Fruit fly (Drosophila melanogaster) whole organism, embryonic: ENCODE measurements around the gene MBD-like.

Experiments
- CG10147 ChIP-seq: fragments of 200-800 bp; sonication (Bioruptor generic); optimal IDR thresholded peaks from 2 replicates; lab custom pipeline; 2019; ENCODE audit warnings: missing biosample characterization, mild to moderate bottlenecking, missing genetic modification characterization, moderate library complexity
- CG10959 ChIP-seq: fragments of 200-800 bp; sonication (Bioruptor generic); IDR thresholded peaks from 2 replicates; pipeline ENCODE4 v1.3.6; 2022; ENCODE audit warnings: missing biosample characterization, missing genetic modification characterization
- CG11093 ChIP-seq: fragments of 200-800 bp; sonication (Bioruptor generic); IDR thresholded peaks from 3 replicates; pipeline ENCODE4 v1.3.6; 2022; ENCODE audit warnings: missing biosample characterization, missing genetic modification characterization
- CG11696 ChIP-seq: fragments of 200-800 bp; sonication (Bioruptor generic); IDR thresholded peaks from 2 replicates; pipeline ENCODE4 v1.3.6; 2022; ENCODE audit warnings: missing biosample characterization, missing genetic modification characterization
- CG13287 ChIP-seq: fragments of 200-800 bp; sonication (Bioruptor generic); IDR thresholded peaks from 2 replicates; pipeline ENCODE4 v1.3.6; 2022; ENCODE audit warnings: missing biosample characterization, missing genetic modification characterization; ENCODE audit not compliant: partially characterized antibody
- CG13894 ChIP-seq: fragments of 200-800 bp; sonication (Bioruptor generic); optimal IDR thresholded peaks from 3 replicates; lab custom pipeline; 2018; ENCODE audit warnings: missing biosample characterization, mild to moderate bottlenecking, missing genetic modification characterization, moderate library complexity
- CG1647 ChIP-seq: fragments of 200-800 bp; sonication (Bioruptor generic); optimal IDR thresholded peaks from 3 replicates; lab custom pipeline; 2016; ENCODE audit warnings: missing biosample characterization, missing genetic modification characterization
- CG16863 ChIP-seq: fragments of 200-800 bp; sonication (Bioruptor generic); optimal IDR thresholded peaks from 3 replicates; lab custom pipeline; 2016; ENCODE audit warnings: missing biosample characterization, missing genetic modification characterization
- CG17361 ChIP-seq: fragments of 200-800 bp; sonication (Bioruptor generic); IDR thresholded peaks from 3 replicates; pipeline ENCODE4 v1.3.6; 2022; ENCODE audit warnings: missing biosample characterization, missing genetic modification characterization
- CG18262 ChIP-seq: fragments of 200-800 bp; optimal IDR thresholded peaks from 3 replicates; lab custom pipeline; 2019; ENCODE audit warnings: missing biosample characterization, mild to moderate bottlenecking, missing genetic modification characterization, moderate library complexity
- CG18476 ChIP-seq: fragments of 200-800 bp; sonication (Bioruptor generic); optimal IDR thresholded peaks from 2 replicates; lab custom pipeline; 2016; ENCODE audit warnings: missing biosample characterization, mild to moderate bottlenecking, missing genetic modification characterization
- CG2712 ChIP-seq: fragments of 200-800 bp; optimal IDR thresholded peaks from 3 replicates; lab custom pipeline; 2019; ENCODE audit warnings: missing biosample characterization, mild to moderate bottlenecking, missing genetic modification characterization, moderate library complexity
- CG3163 ChIP-seq: fragments of 200-800 bp; sonication (Bioruptor generic); optimal IDR thresholded peaks from 3 replicates; lab custom pipeline; 2016; ENCODE audit warnings: missing biosample characterization, missing genetic modification characterization
- CG32532 ChIP-seq: fragments of 200-800 bp; sonication (Bioruptor generic); IDR thresholded peaks from 2 replicates; pipeline ENCODE4 v1.3.6; 2022; ENCODE audit warnings: missing biosample characterization, missing genetic modification characterization
- CG3726 ChIP-seq: fragments of 200-800 bp; sonication (Bioruptor generic); IDR thresholded peaks from 3 replicates; pipeline ENCODE4, ENCODE4 v1.3.6; 2022; ENCODE audit warnings: missing biosample characterization, missing genetic modification characterization
- CG3995 ChIP-seq: fragments of 200-800 bp; sonication (Bioruptor generic); optimal IDR thresholded peaks from 3 replicates; lab custom pipeline; 2016; ENCODE audit warnings: missing biosample characterization, missing genetic modification characterization
- CG4820 ChIP-seq: fragments of 200-800 bp; sonication (Bioruptor generic); optimal IDR thresholded peaks from 3 replicates; lab custom pipeline; 2016; ENCODE audit warnings: missing biosample characterization, missing genetic modification characterization
- CG5245 ChIP-seq: fragments of 200-800 bp; sonication (Bioruptor generic); optimal IDR thresholded peaks from 3 replicates; lab custom pipeline; 2016; ENCODE audit warnings: missing biosample characterization, missing genetic modification characterization
- CG5953 ChIP-seq: fragments of 200-800 bp; sonication (Bioruptor generic); IDR thresholded peaks from 2 replicates; pipeline ENCODE4 v1.3.6; 2022; ENCODE audit warnings: missing biosample characterization, missing genetic modification characterization
- CG6791 ChIP-seq: fragments of 200-800 bp; sonication (Bioruptor generic); IDR thresholded peaks from 3 replicates; pipeline ENCODE4 v1.3.6; 2022; ENCODE audit warnings: missing biosample characterization, missing genetic modification characterization; ENCODE audit not compliant: partially characterized antibody
- CG8290 ChIP-seq, 3 experiments: fragments of 200-800 bp; sonication (Bioruptor generic); optimal IDR thresholded peaks; 2 replicates each; lab custom pipeline; 2016 to 2019; ENCODE audit warnings: missing biosample characterization in 3 of 3, missing genetic modification characterization in 3 of 3, mild to moderate bottlenecking in 2 of 3, moderate library complexity in 1 of 3
- CG8924 ChIP-seq: fragments of 200-800 bp; optimal IDR thresholded peaks from 3 replicates; lab custom pipeline; 2019; ENCODE audit warnings: missing biosample characterization, mild to moderate bottlenecking, missing genetic modification characterization, moderate library complexity
- ERR ChIP-seq: fragments of 200-800 bp; sonication (Bioruptor generic); optimal IDR thresholded peaks from 2 replicates; lab custom pipeline; 2016; ENCODE audit warnings: missing biosample characterization, missing genetic modification characterization
- Elba2 ChIP-seq: fragments of 200-800 bp; sonication (Bioruptor generic); optimal IDR thresholded peaks from 3 replicates; lab custom pipeline; 2016; ENCODE audit warnings: missing biosample characterization, missing genetic modification characterization
- Fer2 ChIP-seq: fragments of 200-800 bp; sonication (Bioruptor generic); optimal IDR thresholded peaks from 2 replicates; lab custom pipeline; 2018; ENCODE audit warnings: missing biosample characterization, mild to moderate bottlenecking, missing genetic modification characterization, moderate library complexity
- GATAe ChIP-seq: fragments of 200-800 bp; sonication (Bioruptor generic); conservative IDR thresholded peaks from 2 replicates; pipeline ENCODE4 v1.3.6; 2022; ENCODE audit warnings: missing biosample characterization, missing genetic modification characterization
- H2.0 ChIP-seq: fragments of 200-800 bp; sonication (Bioruptor generic); IDR thresholded peaks from 2 replicates; pipeline ENCODE4 v1.3.6; 2022; ENCODE audit warnings: missing biosample characterization, missing genetic modification characterization
- Hand ChIP-seq: fragments of 200-800 bp; sonication (Bioruptor generic); optimal IDR thresholded peaks from 2 replicates; lab custom pipeline; 2017; ENCODE audit warnings: mild to moderate bottlenecking, missing biosample characterization, missing genetic modification reagents, missing genetic modification characterization
- Jarid2 ChIP-seq: fragments of 200-800 bp; sonication (Bioruptor generic); optimal IDR thresholded peaks from 3 replicates; lab custom pipeline; 2017; ENCODE audit warnings: mild to moderate bottlenecking, missing biosample characterization, missing genetic modification reagents, missing genetic modification characterization
- Lim3 ChIP-seq: fragments of 200-800 bp; sonication (Bioruptor generic); IDR thresholded peaks from 2 replicates; pipeline ENCODE4 v1.3.6; 2022; ENCODE audit warnings: missing biosample characterization, missing genetic modification characterization
- NK7.1 ChIP-seq: fragments of 200-800 bp; sonication (Bioruptor generic); optimal IDR thresholded peaks from 3 replicates; lab custom pipeline; 2016; ENCODE audit warnings: missing biosample characterization, missing genetic modification characterization
- Ptx1 ChIP-seq: fragments of 200-800 bp; sonication (Bioruptor generic); IDR thresholded peaks from 2 replicates; pipeline ENCODE4 v1.3.6; 2022; ENCODE audit warnings: missing biosample characterization, missing genetic modification characterization
- ap ChIP-seq: fragments of 200-800 bp; sonication (Bioruptor generic); IDR thresholded peaks from 2 replicates; pipeline ENCODE4 v1.3.6; 2022; ENCODE audit warnings: missing biosample characterization, missing genetic modification characterization
- bowl ChIP-seq: fragments of 200-800 bp; sonication (Bioruptor generic); IDR thresholded peaks from 2 replicates; pipeline ENCODE4 v1.3.6; 2022; ENCODE audit warnings: missing biosample characterization, missing genetic modification characterization
- br ChIP-seq: fragments of >200 bp; optimal IDR thresholded peaks from 2 replicates; lab custom pipeline; 2017
- bsh ChIP-seq, 2 experiments: fragments of 200-800 bp; sonication (Bioruptor generic); optimal IDR thresholded peaks; 2 replicates each; lab custom pipeline; 2017 to 2018; ENCODE audit warnings: mild to moderate bottlenecking in 2 of 2, missing biosample characterization in 2 of 2, missing genetic modification characterization in 2 of 2, moderate library complexity in 1 of 2
- cas ChIP-seq: fragments of 200-800 bp; sonication (Bioruptor generic); IDR thresholded peaks from 2 replicates; pipeline ENCODE4 v1.3.6; 2022; ENCODE audit warnings: missing biosample characterization, missing genetic modification characterization
- caup ChIP-seq: fragments of 200-800 bp; sonication (Bioruptor generic); optimal IDR thresholded peaks from 3 replicates; lab custom pipeline; 2017; ENCODE audit warnings: missing biosample characterization, mild to moderate bottlenecking, missing genetic modification characterization, moderate library complexity; ENCODE audit not compliant: severe bottlenecking
- dati ChIP-seq: fragments of 200-800 bp; sonication (Bioruptor generic); IDR thresholded peaks from 2 replicates; pipeline ENCODE4 v1.3.6; 2022; ENCODE audit warnings: missing biosample characterization, missing genetic modification characterization
- ems ChIP-seq: fragments of 200-800 bp; sonication (Bioruptor generic); optimal IDR thresholded peaks from 3 replicates; lab custom pipeline; 2016; ENCODE audit warnings: missing biosample characterization, missing genetic modification characterization
- exex ChIP-seq: fragments of 200-800 bp; sonication (Bioruptor generic); optimal IDR thresholded peaks from 4 replicates; lab custom pipeline; 2018; ENCODE audit warnings: missing biosample characterization, mild to moderate bottlenecking, missing genetic modification characterization, moderate library complexity
- ham ChIP-seq: fragments of 200-800 bp; sonication (Bioruptor generic); IDR thresholded peaks from 2 replicates; pipeline ENCODE4 v1.3.6; 2022; ENCODE audit warnings: missing biosample characterization, missing genetic modification characterization
- knrl ChIP-seq: fragments of 200-800 bp; sonication (Bioruptor generic); IDR thresholded peaks from 3 replicates; pipeline ENCODE4 v1.3.6; 2022; ENCODE audit warnings: missing biosample characterization, missing genetic modification characterization; ENCODE audit not compliant: partially characterized antibody
- nerfin-1 ChIP-seq: fragments of 200-800 bp; sonication (Bioruptor generic); optimal IDR thresholded peaks from 3 replicates; lab custom pipeline; 2019; ENCODE audit warnings: missing biosample characterization, mild to moderate bottlenecking, missing genetic modification characterization, moderate library complexity
- repo ChIP-seq: fragments of 200-800 bp; sonication (Bioruptor generic); optimal IDR thresholded peaks from 2 replicates; lab custom pipeline; 2016; ENCODE audit warnings: missing biosample characterization, missing genetic modification characterization
- salm ChIP-seq: fragments of 200-800 bp; sonication (Bioruptor generic); optimal IDR thresholded peaks from 2 replicates; lab custom pipeline; 2018; ENCODE audit warnings: missing biosample characterization, mild to moderate bottlenecking, missing genetic modification characterization
- sd ChIP-seq: fragments of 200-800 bp; sonication (Bioruptor generic); optimal IDR thresholded peaks from 3 replicates; lab custom pipeline; 2018; ENCODE audit warnings: missing biosample characterization, mild to moderate bottlenecking, missing genetic modification characterization, moderate library complexity
- slp2 ChIP-seq: fragments of 200-800 bp; sonication (Bioruptor generic); optimal IDR thresholded peaks from 2 replicates; lab custom pipeline; 2016; ENCODE audit warnings: missing biosample characterization, missing genetic modification characterization
- sna ChIP-seq: fragments of 200-800 bp; sonication (Bioruptor generic); IDR thresholded peaks from 2 replicates; pipeline ENCODE4 v1.3.6; 2022; ENCODE audit warnings: missing biosample characterization, missing genetic modification characterization; ENCODE audit not compliant: partially characterized antibody
- trem ChIP-seq: fragments of 200-800 bp; optimal IDR thresholded peaks from 3 replicates; lab custom pipeline; 2019; ENCODE audit warnings: missing biosample characterization, mild to moderate bottlenecking, missing genetic modification characterization, moderate library complexity
- twi ChIP-seq: fragments of 200-800 bp; optimal IDR thresholded peaks from 2 replicates; lab custom pipeline; 2019; ENCODE audit warnings: missing biosample characterization, mild to moderate bottlenecking, missing genetic modification characterization, moderate library complexity
- wdn ChIP-seq: fragments of 200-800 bp; sonication (Bioruptor generic); IDR thresholded peaks from 2 replicates; pipeline ENCODE4 v1.3.6; 2022; ENCODE audit warnings: missing biosample characterization, missing genetic modification characterization

Gene MBD-like

DNA sequence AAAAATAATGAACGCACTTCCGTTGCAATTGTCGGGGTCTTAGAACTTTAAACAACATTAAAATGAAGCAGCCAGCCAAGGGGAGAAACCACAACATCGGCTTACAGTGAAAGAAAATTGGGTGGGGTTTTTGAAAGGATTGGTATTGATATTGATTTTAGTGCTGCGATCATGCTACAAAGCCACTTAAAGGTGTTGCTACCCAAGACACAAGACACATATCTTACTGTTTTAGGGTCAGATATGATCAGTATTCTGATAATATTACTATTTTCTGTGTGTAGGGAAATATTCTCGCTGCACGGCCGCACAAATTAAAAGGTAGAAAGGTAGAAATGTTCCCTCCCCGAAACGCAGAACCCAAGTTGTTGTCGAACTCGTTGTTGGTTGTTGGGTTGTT lies 45.5 kb downstream of the MBD-like start (continued):
- no peak for TF ChIP-seq H2.0 (GFP tag; lab: Robert Waterston, UW)
- TF ChIP-seq CG18262, result peak; percentile 77
- TF ChIP-seq dati (GFP tag; lab: Robert Waterston, UW), result no peak
- peak; percentile 54; the same call in 2 of the 3 replicates for TF ChIP-seq CG17361 (GFP tag; lab: Robert Waterston, UW)
- peak; percentile 47 to 77 for TF ChIP-seq bsh (GFP tag; optimal IDR thresholded peaks at IDR 0.05; lab: Kevin White, UChicago)
- TF ChIP-seq Hand (GFP tag; lab: Kevin White, UChicago), result no peak
- TF ChIP-seq sna (GFP tag; lab: Robert Waterston, UW), result no peak
- TF ChIP-seq ap, result no peak
- TF ChIP-seq CG16863 (GFP tag; lab: Kevin White, UChicago), result peak; percentile 23
- TF ChIP-seq slp2 (GFP tag; lab: Kevin White, UChicago), result peak; percentile 12
- no peak for TF ChIP-seq CG13894
- TF ChIP-seq sd, result no peak
- no peak for TF ChIP-seq GATAe (GFP tag; lab: Robert Waterston, UW)
- TF ChIP-seq CG11696 (GFP tag; lab: Robert Waterston, UW), result no peak
- peak; percentile 40 for TF ChIP-seq CG8924 (tag; lab: Kevin White, UChicago)
- TF ChIP-seq repo (GFP tag; lab: Kevin White, UChicago), result no peak
- TF ChIP-seq Ptx1, result 0 out of 2 replicates have a peak, but pooled peaks have one; percentile 10
- TF ChIP-seq CG5245, result peak; percentile 45
- no peak for TF ChIP-seq ERR (GFP tag; lab: Kevin White, UChicago)
- peak; percentile 61 for TF ChIP-seq CG10959
- TF ChIP-seq CG8290 (GFP tag; optimal IDR thresholded peaks at IDR 0.05; lab: Kevin White, UChicago), result peak; percentile 3
- TF ChIP-seq CG8290 (tag; optimal IDR thresholded peaks at IDR 0.05; lab: Kevin White, UChicago), result no peak
- no peak for TF ChIP-seq CG6791 (GFP tag; lab: Robert Waterston, UW)
- TF ChIP-seq br (lab: Kevin White, UChicago), result no peak
- no peak for TF ChIP-seq CG10147 (GFP tag; lab: Kevin White, UChicago)
- TF ChIP-seq Lim3 (GFP tag; lab: Robert Waterston, UW), result no peak
- TF ChIP-seq wdn (GFP tag; lab: Robert Waterston, UW), result no peak
- TF ChIP-seq CG3163, result no peak
- TF ChIP-seq CG3995 (GFP tag; lab: Kevin White, UChicago), result no peak
- no peak for TF ChIP-seq cas (GFP tag; lab: Robert Waterston, UW)
- no peak for TF ChIP-seq salm (tag; lab: Kevin White, UChicago)
- TF ChIP-seq exex (tag; lab: Kevin White, UChicago), result no peak
- no peak for TF ChIP-seq CG11093
- no peak for TF ChIP-seq Fer2 (tag; lab: Kevin White, UChicago)
- no peak for TF ChIP-seq twi
- no peak for TF ChIP-seq CG5953
- TF ChIP-seq ham (GFP tag; lab: Robert Waterston, UW), result no peak
- no peak for TF ChIP-seq Elba2 (GFP tag; lab: Kevin White, UChicago)
- no peak for TF ChIP-seq CG1647
- TF ChIP-seq CG3726, result no peak
- TF ChIP-seq CG18476 (GFP tag; lab: Kevin White, UChicago), result peak; percentile 3
- TF ChIP-seq NK7.1 (GFP tag; lab: Kevin White, UChicago), result no peak
- TF ChIP-seq CG2712 (tag; lab: Kevin White, UChicago), result peak; percentile 81
- no peak for TF ChIP-seq CG32532
- TF ChIP-seq nerfin-1 (tag; lab: Kevin White, UChicago), result no peak
- TF ChIP-seq knrl, result no peak
- TF ChIP-seq caup (GFP tag; lab: Kevin White, UChicago), result no peak
- no peak for TF ChIP-seq ems
- peak; percentile 41 for TF ChIP-seq trem (tag; lab: Kevin White, UChicago)
- TF ChIP-seq bowl (GFP tag; lab: Robert Waterston, UW), result no peak
- peak; percentile 42 for TF ChIP-seq CG4820 (GFP tag; lab: Kevin White, UChicago)
- TF ChIP-seq CG13287 (GFP tag; lab: Robert Waterston, UW), result no peak
- TF ChIP-seq Jarid2 (GFP tag; lab: Kevin White, UChicago), result no peak
